Fruit fly (Drosophila melanogaster) whole organism, pupa: ENCODE data around the gene CG14958.

ENCODE experiments used
- CG10348 ChIP-seq: fragments of 200-800 bp; sonication (Bioruptor generic); IDR thresholded peaks from 2 replicates; pipeline ENCODE4 v1.3.6; 2022; ENCODE audit warnings: missing biosample characterization, missing genetic modification characterization
- CG12605 ChIP-seq: fragments of 200-800 bp; sonication (Bioruptor generic); IDR thresholded peaks from 2 replicates; pipeline ENCODE4 v1.3.6; 2022; ENCODE audit warnings: missing biosample characterization, missing genetic modification characterization
- CG13204 ChIP-seq: fragments of 200-800 bp; sonication (Bioruptor generic); optimal IDR thresholded peaks from 2 replicates; lab custom pipeline; 2018; ENCODE audit warnings: missing biosample characterization, mild to moderate bottlenecking, missing genetic modification characterization, moderate library complexity
- CG14655 ChIP-seq: fragments of 200-800 bp; sonication (Bioruptor generic); optimal IDR thresholded peaks from 3 replicates; lab custom pipeline; 2017; ENCODE audit warnings: mild to moderate bottlenecking, missing biosample characterization, missing genetic modification reagents, missing genetic modification characterization
- CG15710 ChIP-seq: fragments of 200-800 bp; sonication (Bioruptor generic); optimal IDR thresholded peaks from 2 replicates; lab custom pipeline; 2018; ENCODE audit warnings: missing biosample characterization, mild to moderate bottlenecking, missing genetic modification characterization, moderate library complexity
- CG17806 ChIP-seq: fragments of 200-800 bp; sonication (Bioruptor generic); optimal IDR thresholded peaks from 2 replicates; lab custom pipeline; 2018; ENCODE audit warnings: missing biosample characterization, mild to moderate bottlenecking, missing genetic modification characterization, moderate library complexity
- CG32121 ChIP-seq: fragments of 200-800 bp; sonication (Bioruptor generic); IDR thresholded peaks from 2 replicates; pipeline ENCODE4 v1.3.6; 2022; ENCODE audit warnings: missing biosample characterization, missing genetic modification characterization
- CG34367 ChIP-seq: fragments of 200-800 bp; sonication (Bioruptor generic); optimal IDR thresholded peaks from 2 replicates; lab custom pipeline; 2018; ENCODE audit warnings: missing biosample characterization, mild to moderate bottlenecking, missing genetic modification characterization
- CG4496 ChIP-seq: fragments of 200-800 bp; sonication (Bioruptor generic); IDR thresholded peaks from 3 replicates; pipeline ENCODE4 v1.3.6; 2022; ENCODE audit warnings: missing biosample characterization, missing genetic modification characterization
- CG8159 ChIP-seq: fragments of 200-800 bp; sonication (Bioruptor generic); optimal IDR thresholded peaks from 3 replicates; lab custom pipeline; 2018; ENCODE audit warnings: missing biosample characterization, mild to moderate bottlenecking, missing genetic modification characterization, moderate library complexity
- CG8301 ChIP-seq: fragments of 200-800 bp; sonication (Bioruptor generic); optimal IDR thresholded peaks from 2 replicates; lab custom pipeline; 2018; ENCODE audit warnings: missing biosample characterization, mild to moderate bottlenecking, missing genetic modification characterization
- CG9948 ChIP-seq: fragments of 200-800 bp; sonication (Bioruptor generic); optimal IDR thresholded peaks from 2 replicates; lab custom pipeline; 2018; ENCODE audit warnings: missing biosample characterization, mild to moderate bottlenecking, missing genetic modification characterization, moderate library complexity
- D1 ChIP-seq: fragments of 200-800 bp; sonication (Bioruptor generic); optimal IDR thresholded peaks from 2 replicates; lab custom pipeline; 2018; ENCODE audit warnings: missing biosample characterization, mild to moderate bottlenecking, missing genetic modification characterization, moderate library complexity
- EcR ChIP-seq: fragments of 200-800 bp; sonication (Bioruptor generic); optimal IDR thresholded peaks from 3 replicates; lab custom pipeline; 2019; ENCODE audit warnings: missing biosample characterization, missing genetic modification characterization, mild to moderate bottlenecking, moderate library complexity, missing genetic modification reagents
- Ets98B ChIP-seq: fragments of 200-800 bp; sonication (Bioruptor generic); IDR thresholded peaks from 2 replicates; pipeline ENCODE4 v1.3.6; 2022; ENCODE audit warnings: missing biosample characterization, missing genetic modification characterization
- Pif1A ChIP-seq: fragments of 200-800 bp; sonication (Bioruptor generic); optimal IDR thresholded peaks from 3 replicates; lab custom pipeline; 2016; ENCODE audit warnings: missing biosample characterization, missing genetic modification characterization
- Pif1B ChIP-seq: fragments of 200-800 bp; sonication (Bioruptor generic); optimal IDR thresholded peaks from 3 replicates; lab custom pipeline; 2016; ENCODE audit warnings: missing biosample characterization, missing genetic modification characterization
- Snoo ChIP-seq: fragments of 200-800 bp; sonication (Bioruptor generic); optimal IDR thresholded peaks from 3 replicates; lab custom pipeline; 2017; ENCODE audit warnings: missing biosample characterization, mild to moderate bottlenecking, missing genetic modification characterization, inconsistent platforms
- fd96Ca ChIP-seq: fragments of 200-800 bp; sonication (Bioruptor generic); IDR thresholded peaks from 3 replicates; pipeline ENCODE4 v1.3.6; 2022; ENCODE audit warnings: missing biosample characterization, missing genetic modification characterization
- gl ChIP-seq: fragments of 200-800 bp; sonication (Bioruptor generic); optimal IDR thresholded peaks from 2 replicates; lab custom pipeline; 2018; ENCODE audit warnings: missing biosample characterization, mild to moderate bottlenecking, missing genetic modification characterization
- rn ChIP-seq: fragments of 200-800 bp; sonication (Bioruptor generic); IDR thresholded peaks from 2 replicates; pipeline ENCODE4 v1.3.6; 2022; ENCODE audit warnings: missing biosample characterization, missing genetic modification characterization

The CG14958 gene

dm6 chr3L:3226458-3226783, 36.6 kb downstream of the CG14958 start:
- 0 out of 2 replicates have a peak, but pooled peaks have one; percentile 0 for TF ChIP-seq CG32121 (GFP tag; lab: Robert Waterston, UW)
- peak; percentile 4; the same call in 1 of the 2 replicates for TF ChIP-seq Ets98B
- no peak for TF ChIP-seq CG9948 (tag; lab: Kevin White, UChicago)

- TF ChIP-seq CG8301 (tag; lab: Kevin White, UChicago) (no peak), EcR (GFP tag; lab: Kevin White, UChicago) (peak; percentile 45)
Measured at dm6 chr3L:3236319-3236718, 46.5 kb downstream of the CG14958 start.

- TF ChIP-seq Snoo (tag; lab: Kevin White, UChicago) (no peak), rn (GFP tag; lab: Robert Waterston, UW) (no peak), Pif1B (no peak), Pif1A (GFP tag; lab: Kevin White, UChicago) (no peak), CG32121 (GFP tag; lab: Robert Waterston, UW) (no peak), CG15710 (tag; lab: Kevin White, UChicago) (no peak), CG14655 (GFP tag; lab: Kevin White, UChicago) (no peak), D1 (tag; lab: Kevin White, UChicago) (no peak), CG17806 (no peak), CG4496 (peak; percentile 39; the same call in 1 of the 3 replicates), gl (peak; percentile 26), fd96Ca (no peak), CG8301 (tag; lab: Kevin White, UChicago) (no peak), CG12605 (no peak), CG9948 (tag; lab: Kevin White, UChicago) (no peak), Ets98B (no peak), CG8159 (peak; percentile 8), EcR (GFP tag; lab: Kevin White, UChicago) (no peak), CG10348 (no peak), CG13204 (GFP tag; lab: Kevin White, UChicago) (no peak), CG34367 (tag; lab: Kevin White, UChicago) (no peak)
Measured at dm6 chr3L:3239033-3239752, 49.4 kb downstream of the CG14958 start, which contains the start of gene CG17746. CG17746 (minus strand) TSS chr3L:3239578.

dm6 chr3L:3239785-3240596, 50.2 kb downstream of the CG14958 start:
- TF ChIP-seq CG13204 (GFP tag; lab: Kevin White, UChicago) (no peak), CG34367 (tag; lab: Kevin White, UChicago) (peak; percentile 83), Pif1A (GFP tag; lab: Kevin White, UChicago) (no peak), Snoo (tag; lab: Kevin White, UChicago) (peak; percentile 46), CG15710 (tag; lab: Kevin White, UChicago) (peak; percentile 60), Pif1B (peak; percentile 68), CG12605 (no peak), D1 (tag; lab: Kevin White, UChicago) (peak; percentile 40), CG4496 (0 out of 3 replicates have a peak, but pooled peaks have one; percentile 5), CG32121 (GFP tag; lab: Robert Waterston, UW) (no peak), CG14655 (GFP tag; lab: Kevin White, UChicago) (no peak), EcR (GFP tag; lab: Kevin White, UChicago) (peak; percentile 94), CG9948 (tag; lab: Kevin White, UChicago) (peak; percentile 66)
